Fruit fly (Drosophila melanogaster) whole organism, pupa: ENCODE results near the gene CG33978.

Experiments used
- CG10348 ChIP-seq: fragments of 200-800 bp; sonication (Bioruptor generic); IDR thresholded peaks from 2 replicates; pipeline ENCODE4 v1.3.6; 2022; ENCODE audit warnings: missing biosample characterization, missing genetic modification characterization
- CG12605 ChIP-seq: fragments of 200-800 bp; sonication (Bioruptor generic); IDR thresholded peaks from 2 replicates; pipeline ENCODE4 v1.3.6; 2022; ENCODE audit warnings: missing biosample characterization, missing genetic modification characterization
- CG13204 ChIP-seq: fragments of 200-800 bp; sonication (Bioruptor generic); optimal IDR thresholded peaks from 2 replicates; lab custom pipeline; 2018; ENCODE audit warnings: missing biosample characterization, mild to moderate bottlenecking, missing genetic modification characterization, moderate library complexity
- CG14655 ChIP-seq: fragments of 200-800 bp; sonication (Bioruptor generic); optimal IDR thresholded peaks from 3 replicates; lab custom pipeline; 2017; ENCODE audit warnings: mild to moderate bottlenecking, missing biosample characterization, missing genetic modification reagents, missing genetic modification characterization
- CG15710 ChIP-seq: fragments of 200-800 bp; sonication (Bioruptor generic); optimal IDR thresholded peaks from 2 replicates; lab custom pipeline; 2018; ENCODE audit warnings: missing biosample characterization, mild to moderate bottlenecking, missing genetic modification characterization, moderate library complexity
- CG17806 ChIP-seq: fragments of 200-800 bp; sonication (Bioruptor generic); optimal IDR thresholded peaks from 2 replicates; lab custom pipeline; 2018; ENCODE audit warnings: missing biosample characterization, mild to moderate bottlenecking, missing genetic modification characterization, moderate library complexity
- CG32121 ChIP-seq: fragments of 200-800 bp; sonication (Bioruptor generic); IDR thresholded peaks from 2 replicates; pipeline ENCODE4 v1.3.6; 2022; ENCODE audit warnings: missing biosample characterization, missing genetic modification characterization
- CG34367 ChIP-seq: fragments of 200-800 bp; sonication (Bioruptor generic); optimal IDR thresholded peaks from 2 replicates; lab custom pipeline; 2018; ENCODE audit warnings: missing biosample characterization, mild to moderate bottlenecking, missing genetic modification characterization
- CG4496 ChIP-seq: fragments of 200-800 bp; sonication (Bioruptor generic); IDR thresholded peaks from 3 replicates; pipeline ENCODE4 v1.3.6; 2022; ENCODE audit warnings: missing biosample characterization, missing genetic modification characterization
- CG8159 ChIP-seq: fragments of 200-800 bp; sonication (Bioruptor generic); optimal IDR thresholded peaks from 3 replicates; lab custom pipeline; 2018; ENCODE audit warnings: missing biosample characterization, mild to moderate bottlenecking, missing genetic modification characterization, moderate library complexity
- CG8301 ChIP-seq: fragments of 200-800 bp; sonication (Bioruptor generic); optimal IDR thresholded peaks from 2 replicates; lab custom pipeline; 2018; ENCODE audit warnings: missing biosample characterization, mild to moderate bottlenecking, missing genetic modification characterization
- CG9948 ChIP-seq: fragments of 200-800 bp; sonication (Bioruptor generic); optimal IDR thresholded peaks from 2 replicates; lab custom pipeline; 2018; ENCODE audit warnings: missing biosample characterization, mild to moderate bottlenecking, missing genetic modification characterization, moderate library complexity
- D1 ChIP-seq: fragments of 200-800 bp; sonication (Bioruptor generic); optimal IDR thresholded peaks from 2 replicates; lab custom pipeline; 2018; ENCODE audit warnings: missing biosample characterization, mild to moderate bottlenecking, missing genetic modification characterization, moderate library complexity
- EcR ChIP-seq: fragments of 200-800 bp; sonication (Bioruptor generic); optimal IDR thresholded peaks from 3 replicates; lab custom pipeline; 2019; ENCODE audit warnings: missing biosample characterization, missing genetic modification characterization, mild to moderate bottlenecking, moderate library complexity, missing genetic modification reagents
- Ets98B ChIP-seq: fragments of 200-800 bp; sonication (Bioruptor generic); IDR thresholded peaks from 2 replicates; pipeline ENCODE4 v1.3.6; 2022; ENCODE audit warnings: missing biosample characterization, missing genetic modification characterization
- Pif1A ChIP-seq: fragments of 200-800 bp; sonication (Bioruptor generic); optimal IDR thresholded peaks from 3 replicates; lab custom pipeline; 2016; ENCODE audit warnings: missing biosample characterization, missing genetic modification characterization
- Pif1B ChIP-seq: fragments of 200-800 bp; sonication (Bioruptor generic); optimal IDR thresholded peaks from 3 replicates; lab custom pipeline; 2016; ENCODE audit warnings: missing biosample characterization, missing genetic modification characterization
- Snoo ChIP-seq: fragments of 200-800 bp; sonication (Bioruptor generic); optimal IDR thresholded peaks from 3 replicates; lab custom pipeline; 2017; ENCODE audit warnings: missing biosample characterization, mild to moderate bottlenecking, missing genetic modification characterization, inconsistent platforms
- fd96Ca ChIP-seq: fragments of 200-800 bp; sonication (Bioruptor generic); IDR thresholded peaks from 3 replicates; pipeline ENCODE4 v1.3.6; 2022; ENCODE audit warnings: missing biosample characterization, missing genetic modification characterization
- gl ChIP-seq: fragments of 200-800 bp; sonication (Bioruptor generic); optimal IDR thresholded peaks from 2 replicates; lab custom pipeline; 2018; ENCODE audit warnings: missing biosample characterization, mild to moderate bottlenecking, missing genetic modification characterization
- rn ChIP-seq: fragments of 200-800 bp; sonication (Bioruptor generic); IDR thresholded peaks from 2 replicates; pipeline ENCODE4 v1.3.6; 2022; ENCODE audit warnings: missing biosample characterization, missing genetic modification characterization

Gene CG33978

dm6 chr4:183681-184080 lies 8.2 kb upstream of the CG33978 start:
- TF ChIP-seq CG8159 (tag; lab: Kevin White, UChicago): no peak
- TF ChIP-seq Pif1A (GFP tag; lab: Kevin White, UChicago): no peak
- no peak for TF ChIP-seq CG10348 (GFP tag; lab: Robert Waterston, UW)
- TF ChIP-seq D1 (tag; lab: Kevin White, UChicago): no peak
- TF ChIP-seq CG15710 (tag; lab: Kevin White, UChicago): no peak
- no peak for TF ChIP-seq Pif1B (GFP tag; lab: Kevin White, UChicago)
- TF ChIP-seq CG12605 (GFP tag; lab: Robert Waterston, UW): no peak
- no peak for TF ChIP-seq Ets98B (GFP tag; lab: Robert Waterston, UW)
- no peak for TF ChIP-seq CG14655 (GFP tag; lab: Kevin White, UChicago)
- TF ChIP-seq CG34367 (tag; lab: Kevin White, UChicago): no peak
- no peak for TF ChIP-seq rn (GFP tag; lab: Robert Waterston, UW)
- TF ChIP-seq, all 21 proteins: peak for 0

DNA sequence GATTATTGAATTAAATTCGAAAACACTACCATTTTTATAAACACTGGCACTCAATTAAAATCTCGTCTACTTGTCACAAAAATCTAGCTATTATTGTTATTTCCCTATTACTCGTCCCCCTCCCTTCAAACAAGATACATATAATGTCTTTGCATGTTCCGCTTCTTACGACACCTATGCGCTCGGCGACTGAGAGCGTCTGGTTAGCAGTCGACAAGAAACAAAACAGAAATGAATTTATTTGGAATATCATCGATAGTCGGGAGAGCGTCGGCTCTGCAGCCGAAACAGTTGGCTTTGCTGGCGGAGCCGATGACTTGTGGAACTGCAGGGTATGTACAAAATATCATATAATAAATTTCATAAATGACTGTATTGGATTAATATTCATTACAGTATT lies 6.2 kb upstream of the CG33978 start:
- TF ChIP-seq fd96Ca (GFP tag; lab: Robert Waterston, UW): no peak
- TF ChIP-seq CG32121 (GFP tag; lab: Robert Waterston, UW): no peak
- TF ChIP-seq CG14655 (GFP tag; lab: Kevin White, UChicago): no peak
- no peak for TF ChIP-seq CG10348 (GFP tag; lab: Robert Waterston, UW)
- no peak for TF ChIP-seq CG13204
- TF ChIP-seq CG12605 (GFP tag; lab: Robert Waterston, UW): no peak
- TF ChIP-seq D1 (tag; lab: Kevin White, UChicago): no peak
- no peak for TF ChIP-seq gl
- TF ChIP-seq Ets98B (GFP tag; lab: Robert Waterston, UW): no peak

dm6 chr4:180780-181179 lies 5.3 kb upstream of the CG33978 start:
- TF ChIP-seq CG32121 (GFP tag; lab: Robert Waterston, UW): no peak
- TF ChIP-seq fd96Ca (GFP tag; lab: Robert Waterston, UW): no peak
- no peak for TF ChIP-seq CG13204
- TF ChIP-seq CG4496 (GFP tag; lab: Robert Waterston, UW): no peak
- TF ChIP-seq Ets98B (GFP tag; lab: Robert Waterston, UW): no peak
- no peak for TF ChIP-seq Pif1B (GFP tag; lab: Kevin White, UChicago)
- no peak for TF ChIP-seq CG8301 (tag; lab: Kevin White, UChicago)
- TF ChIP-seq EcR (GFP tag; lab: Kevin White, UChicago): no peak
- no peak for TF ChIP-seq CG17806
- no peak for TF ChIP-seq Pif1A (GFP tag; lab: Kevin White, UChicago)
- no peak for TF ChIP-seq CG34367 (tag; lab: Kevin White, UChicago)
- no peak for TF ChIP-seq gl
- TF ChIP-seq D1 (tag; lab: Kevin White, UChicago): no peak
- TF ChIP-seq Snoo (tag; lab: Kevin White, UChicago): no peak
- TF ChIP-seq CG14655 (GFP tag; lab: Kevin White, UChicago): no peak
- no peak for TF ChIP-seq CG8159 (tag; lab: Kevin White, UChicago)

DNA sequence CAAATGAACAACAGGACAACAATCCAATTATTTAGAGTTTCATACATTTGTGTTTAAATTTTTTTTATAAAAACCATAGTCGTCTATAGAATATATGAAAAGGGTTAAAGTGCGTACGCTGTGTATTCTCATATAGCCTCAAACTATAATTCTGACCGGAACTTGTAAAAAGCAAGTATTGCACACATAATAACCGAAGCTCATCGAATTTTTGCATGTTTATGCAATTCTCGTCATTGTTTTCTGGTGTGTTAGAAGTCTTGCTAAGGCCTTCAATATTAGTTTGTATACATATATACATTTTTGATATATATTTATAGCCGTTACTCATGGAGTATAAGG lies 4.5 kb upstream of the CG33978 start:
- TF ChIP-seq Snoo (tag; lab: Kevin White, UChicago) (no peak), CG17806 (no peak), CG15710 (tag; lab: Kevin White, UChicago) (no peak), D1 (tag; lab: Kevin White, UChicago) (no peak), CG14655 (GFP tag; lab: Kevin White, UChicago) (no peak), Pif1A (GFP tag; lab: Kevin White, UChicago) (no peak), CG13204 (no peak), CG4496 (GFP tag; lab: Robert Waterston, UW) (no peak), EcR (GFP tag; lab: Kevin White, UChicago) (no peak), CG12605 (GFP tag; lab: Robert Waterston, UW) (no peak), gl (no peak), CG34367 (tag; lab: Kevin White, UChicago) (no peak), Pif1B (GFP tag; lab: Kevin White, UChicago) (no peak), CG8159 (tag; lab: Kevin White, UChicago) (no peak), CG10348 (GFP tag; lab: Robert Waterston, UW) (no peak), fd96Ca (GFP tag; lab: Robert Waterston, UW) (no peak), CG32121 (GFP tag; lab: Robert Waterston, UW) (no peak)
- TF ChIP-seq, all 21 proteins: peak for 0

dm6 chr4:179062-179919 lies 3.9 kb upstream of the CG33978 start, which contains the start of gene Arl4:
Gene Arl4, minus strand, starts transcription at chr4:179389.
- TF ChIP-seq CG10348 (GFP tag; lab: Robert Waterston, UW) (no peak), CG32121 (GFP tag; lab: Robert Waterston, UW) (no peak), Pif1A (GFP tag; lab: Kevin White, UChicago) (no peak), Pif1B (GFP tag; lab: Kevin White, UChicago) (no peak), fd96Ca (GFP tag; lab: Robert Waterston, UW) (no peak), CG14655 (GFP tag; lab: Kevin White, UChicago) (no peak), CG15710 (tag; lab: Kevin White, UChicago) (peak; percentile 27), CG8159 (tag; lab: Kevin White, UChicago) (no peak), Snoo (tag; lab: Kevin White, UChicago) (peak; percentile 37), CG13204 (no peak), gl (no peak), EcR (GFP tag; lab: Kevin White, UChicago) (no peak), CG4496 (GFP tag; lab: Robert Waterston, UW) (no peak), rn (GFP tag; lab: Robert Waterston, UW) (no peak), CG12605 (GFP tag; lab: Robert Waterston, UW) (no peak), CG8301 (tag; lab: Kevin White, UChicago) (no peak), D1 (tag; lab: Kevin White, UChicago) (peak; percentile 37), CG9948 (tag; lab: Kevin White, UChicago) (no peak)
